Fruit fly (Drosophila melanogaster) whole organism, wandering third instar larva: ENCODE data around the gene kin17.
A peak's percentile ranks its signal among the peaks of the same experiment; 100 is the strongest.

Experiments
- CrebA ChIP-seq: fragments of 200-800 bp; sonication (Bioruptor generic); optimal IDR thresholded peaks from 2 replicates; lab custom pipeline; 2016; ENCODE audit warnings: missing biosample characterization, mild to moderate bottlenecking, missing genetic modification characterization, borderline replicate concordance
- Dif ChIP-seq: fragments of 200-275, 200-300 bp; sonication (Bioruptor generic); optimal IDR thresholded peaks from 2 replicates; lab custom pipeline; 2018; ENCODE audit warnings: missing biosample characterization, missing genetic modification characterization; ENCODE audit not compliant: partially characterized antibody
- Hnf4 ChIP-seq: fragments of 200-800 bp; sonication (Bioruptor generic); optimal IDR thresholded peaks from 2 replicates; lab custom pipeline; 2016; ENCODE audit warnings: missing biosample characterization, mild to moderate bottlenecking, missing genetic modification characterization
- Jra ChIP-seq: sonication (Bioruptor generic); optimal IDR thresholded peaks from 2 replicates; lab custom pipeline; 2016; ENCODE audit warnings: missing biosample characterization, missing genetic modification characterization
- OdsH ChIP-seq: fragments of 200-800 bp; sonication (Bioruptor generic); optimal IDR thresholded peaks from 2 replicates; lab custom pipeline; 2016; ENCODE audit warnings: missing biosample characterization, mild to moderate bottlenecking, missing genetic modification characterization
- Rel ChIP-seq, 2 experiments: fragments of 200-800 bp; sonication (Bioruptor generic) in 1 of 2; optimal IDR thresholded peaks; 2 replicates in 1 of 2; 3 replicates in 1 of 2; lab custom pipeline; 2016 to 2019; ENCODE audit warnings: mild to moderate bottlenecking in 2 of 2, missing biosample characterization in 2 of 2, missing genetic modification characterization in 2 of 2, moderate library complexity in 1 of 2
- dl ChIP-seq, 2 experiments: fragments of 175-275, 200-275 bp in 1 of 2; fragments of 200-275 bp in 1 of 2; sonication (Bioruptor generic); optimal IDR thresholded peaks; lab custom pipeline; 2018; ENCODE audit warnings: mild to moderate bottlenecking in 2 of 2, missing biosample characterization in 2 of 2, missing genetic modification characterization in 2 of 2, moderate library complexity in 2 of 2; ENCODE audit not compliant: partially characterized antibody in 2 of 2, insufficient read depth in 1 of 2
- dmrt93B ChIP-seq: fragments of 200-800 bp; sonication (Bioruptor generic); optimal IDR thresholded peaks from 2 replicates; lab custom pipeline; 2018; ENCODE audit warnings: missing biosample characterization, mild to moderate bottlenecking, missing genetic modification characterization
- foxo ChIP-seq, 2 experiments: fragments of 200-800 bp; sonication (Bioruptor generic); optimal IDR thresholded peaks; 2 replicates in 1 of 2; 3 replicates in 1 of 2; lab custom pipeline; 2016 to 2017; ENCODE audit warnings: missing biosample characterization in 2 of 2, missing genetic modification characterization in 2 of 2
- fru ChIP-seq: fragments of 200-800 bp; sonication (Bioruptor generic); optimal IDR thresholded peaks from 3 replicates; lab custom pipeline; 2016; ENCODE audit warnings: missing biosample characterization, mild to moderate bottlenecking, missing genetic modification characterization
- h ChIP-seq: fragments of 200-800 bp; sonication (Bioruptor generic); optimal IDR thresholded peaks from 3 replicates; lab custom pipeline; 2016; ENCODE audit warnings: missing biosample characterization, mild to moderate bottlenecking, missing genetic modification characterization
- rgr ChIP-seq: fragments of 200-800 bp; sonication (Bioruptor generic); optimal IDR thresholded peaks from 3 replicates; lab custom pipeline; 2016; ENCODE audit warnings: missing biosample characterization, mild to moderate bottlenecking, missing genetic modification characterization
- tai ChIP-seq: sonication (Bioruptor generic); optimal IDR thresholded peaks from 2 replicates; lab custom pipeline; 2016; ENCODE audit warnings: missing biosample characterization, missing genetic modification characterization

DNA sequence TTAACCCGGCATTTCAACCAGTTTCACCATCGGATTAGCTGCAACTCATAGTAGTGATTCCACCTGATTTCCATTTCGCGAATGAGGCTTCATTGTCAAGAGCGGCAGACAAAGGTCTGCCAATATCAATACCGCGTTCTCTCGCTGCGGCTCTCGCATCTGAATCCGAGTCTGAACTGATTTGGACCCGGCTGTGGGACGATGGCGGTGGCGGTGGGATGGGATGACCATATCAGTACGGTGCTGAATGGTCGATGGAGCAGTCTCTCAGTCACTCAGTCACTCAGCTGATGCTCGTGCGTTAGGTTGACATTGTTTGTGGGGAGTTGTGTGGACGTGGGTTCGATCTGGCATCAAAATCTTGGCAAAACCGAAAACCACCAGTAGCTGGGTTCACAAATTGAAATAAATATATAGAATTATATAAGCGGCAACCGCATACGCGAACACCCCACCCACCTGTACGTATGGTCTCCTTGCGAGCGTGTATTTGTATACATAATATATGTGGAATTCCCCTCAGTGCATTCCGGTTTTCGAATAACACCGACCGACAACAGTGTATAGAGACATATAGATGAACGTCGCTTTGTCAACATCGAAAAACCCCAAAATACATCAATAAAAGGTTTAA lies 39.5 kb upstream of the kin17 start, which contains the start of gene Spn77Ba:
- TF ChIP-seq CrebA (no peak), Dif (GFP tag; lab: Kevin White, UChicago) (peak; percentile 69), dl (GFP tag; optimal IDR thresholded peaks at IDR 0.05; lab: Kevin White, UChicago; ENCODE audit: insufficient read depth in 1 of 2, partially characterized antibody in 2 of 2) (peak; percentile 21 to 56), Hnf4 (GFP tag; lab: Kevin White, UChicago) (peak; percentile 71), h (GFP tag; lab: Kevin White, UChicago) (peak; percentile 34), rgr (GFP tag; lab: Kevin White, UChicago) (peak; percentile 30), OdsH (GFP tag; lab: Kevin White, UChicago) (no peak), dmrt93B (GFP tag; lab: Kevin White, UChicago) (no peak), fru (GFP tag; lab: Kevin White, UChicago) (peak; percentile 7), foxo (GFP tag; optimal IDR thresholded peaks at IDR 0.05; lab: Kevin White, UChicago) (no peak), Jra (no peak), tai (GFP tag; lab: Kevin White, UChicago) (no peak), Rel (GFP tag; optimal IDR thresholded peaks at IDR 0.05; lab: Kevin White, UChicago) (no peak), Rel (tag; optimal IDR thresholded peaks at IDR 0.05; lab: Kevin White, UChicago) (peak; percentile 98)
